Worm (Caenorhabditis elegans) whole organism, L2 larva: Measurements from ENCODE around the gene lin-22.

Source experiments
- F13H6.1 ChIP-seq: sonication (generic microtip); optimal IDR thresholded peaks from 2 replicates; lab custom pipeline; 2016; ENCODE audit warnings: missing genetic modification characterization, missing compliant biosample characterization
- aly-2 ChIP-seq: fragments of 150-350 bp; optimal IDR thresholded peaks from 2 replicates; lab custom pipeline; 2014; ENCODE audit warnings: missing biosample characterization, missing genetic modification characterization
- ama-1 ChIP-seq: fragments of 150-350 bp; optimal IDR thresholded peaks from 2 replicates; lab custom pipeline; 2018; ENCODE audit warnings: inconsistent platforms
- crh-2 ChIP-seq: sonication (generic microtip); optimal IDR thresholded peaks from 2 replicates; lab custom pipeline; 2017; ENCODE audit warnings: missing biosample characterization, missing genetic modification characterization
- elt-1 ChIP-seq: fragments of 150-350 bp; optimal IDR thresholded peaks from 2 replicates; lab custom pipeline; 2014; ENCODE audit warnings: missing biosample characterization, missing genetic modification characterization
- elt-3 ChIP-seq: sonication (generic microtip); optimal IDR thresholded peaks from 2 replicates; lab custom pipeline; 2017; ENCODE audit warnings: missing biosample characterization, missing genetic modification characterization
- fos-1 ChIP-seq: fragments of 150-350 bp; optimal IDR thresholded peaks from 2 replicates; lab custom pipeline; 2014; ENCODE audit warnings: missing biosample characterization, missing genetic modification characterization
- lin-39 ChIP-seq: fragments of 150-350 bp; optimal IDR thresholded peaks from 2 replicates; lab custom pipeline; 2014; ENCODE audit warnings: missing biosample characterization, missing genetic modification reagents, missing genetic modification characterization
- mab-5 ChIP-seq: fragments of 150-350 bp; optimal IDR thresholded peaks from 2 replicates; lab custom pipeline; 2014; ENCODE audit warnings: missing biosample characterization, missing genetic modification characterization
- nhr-23 ChIP-seq: fragments of 150-350 bp; optimal IDR thresholded peaks from 2 replicates; lab custom pipeline; 2014; ENCODE audit warnings: missing biosample characterization, missing genetic modification reagents, missing genetic modification characterization
- nhr-6 ChIP-seq: fragments of 150-350 bp; optimal IDR thresholded peaks from 2 replicates; lab custom pipeline; 2014; ENCODE audit warnings: missing biosample characterization, missing genetic modification characterization
- unc-39 ChIP-seq: fragments of 150-350 bp; optimal IDR thresholded peaks from 2 replicates; lab custom pipeline; 2014; ENCODE audit warnings: missing biosample characterization, missing genetic modification characterization
- unc-62 ChIP-seq: fragments of 150-350 bp; optimal IDR thresholded peaks from 2 replicates; lab custom pipeline; 2014; ENCODE audit warnings: missing biosample characterization, missing genetic modification reagents, missing genetic modification characterization
- zag-1 ChIP-seq: fragments of 150-350 bp; optimal IDR thresholded peaks from 2 replicates; lab custom pipeline; 2014; ENCODE audit warnings: missing biosample characterization, missing genetic modification characterization

- TF ChIP-seq fos-1 (tag; lab: Kevin White, UChicago): no peak
- TF ChIP-seq F13H6.1 (tag; lab: Kevin White, UChicago): no peak
- TF ChIP-seq lin-39 (tag; lab: Kevin White, UChicago): no peak
- no peak for TF ChIP-seq nhr-6 (tag; lab: Kevin White, UChicago)
- no peak for TF ChIP-seq zag-1 (tag; lab: Kevin White, UChicago)
- TF ChIP-seq unc-39 (tag; lab: Kevin White, UChicago): no peak
- TF ChIP-seq crh-2: no peak
- no peak for TF ChIP-seq unc-62 (GFP tag; lab: Kevin White, UChicago)
- TF ChIP-seq elt-3 (tag; lab: Kevin White, UChicago): no peak
- no peak for TF ChIP-seq ama-1 (lab: Kevin White, UChicago)
- no peak for TF ChIP-seq mab-5
- TF ChIP-seq aly-2 (tag; lab: Kevin White, UChicago): no peak
- no peak for TF ChIP-seq elt-1
- no peak for TF ChIP-seq nhr-23 (tag; lab: Kevin White, UChicago)
These were observed 18.4 kb downstream of the lin-22 start for ce11 chrIV:3037932-3038331.
